Worm (Caenorhabditis elegans) whole organism, L1 larva: ENCODE measurements around the gene C45G9.5.
"Not testable (repeated sequence)": the region's sequence is repeated elsewhere in the genome, so short reads cannot be mapped to it uniquely, and the experiment has no call there.

ENCODE experiments used
- C04F5.9 ChIP-seq: sonication (generic microtip); optimal IDR thresholded peaks from 2 replicates; lab custom pipeline; 2016; ENCODE audit warnings: missing genetic modification characterization, missing compliant biosample characterization
- C34B4.2 ChIP-seq: sonication (generic microtip); optimal IDR thresholded peaks from 2 replicates; lab custom pipeline; 2017; ENCODE audit warnings: mild to moderate bottlenecking, missing genetic modification characterization, missing compliant biosample characterization
- F16B12.6 ChIP-seq: fragments of 150-350 bp; optimal IDR thresholded peaks from 2 replicates; lab custom pipeline; 2014; ENCODE audit warnings: missing biosample characterization, missing genetic modification characterization
- Y116A8C.19 ChIP-seq: sonication (generic microtip); optimal IDR thresholded peaks from 2 replicates; lab custom pipeline; 2016; ENCODE audit warnings: missing compliant biosample characterization, missing genetic modification characterization, borderline replicate concordance
- aly-2 ChIP-seq: fragments of 150-350 bp; optimal IDR thresholded peaks from 2 replicates; lab custom pipeline; 2014; ENCODE audit warnings: missing biosample characterization, missing genetic modification characterization
- blmp-1 ChIP-seq: fragments of 150-350 bp; optimal IDR thresholded peaks from 2 replicates; lab custom pipeline; 2014; ENCODE audit warnings: missing biosample characterization, missing genetic modification characterization
- ceh-63 ChIP-seq: fragments of 200-800 bp; sonication (Bioruptor generic); optimal IDR thresholded peaks from 2 replicates; lab custom pipeline; 2018; ENCODE audit warnings: mild to moderate bottlenecking, missing genetic modification characterization, missing compliant biosample characterization
- ceh-82 ChIP-seq, 3 experiments: fragments of 150-350 bp in 1 of 3; sonication (generic microtip) in 2 of 3; optimal IDR thresholded peaks; 2 replicates each; lab custom pipeline; 2014 to 2017; ENCODE audit warnings: missing biosample characterization in 3 of 3, missing genetic modification characterization in 3 of 3
- efl-3 ChIP-seq: fragments of 200-800 bp; sonication (Bioruptor generic); optimal IDR thresholded peaks from 2 replicates; lab custom pipeline; 2018; ENCODE audit warnings: mild to moderate bottlenecking, missing genetic modification characterization, missing compliant biosample characterization
- elt-2 ChIP-seq: sonication (generic microtip); optimal IDR thresholded peaks from 2 replicates; lab custom pipeline; 2016; ENCODE audit warnings: missing genetic modification characterization, mild to moderate bottlenecking, inconsistent platforms, missing compliant biosample characterization, missing genetic modification reagents
- elt-3 ChIP-seq, 6 experiments: fragments of 150-350 bp in 1 of 6; sonication (generic microtip); optimal IDR thresholded peaks; 2 replicates each; lab custom pipeline; 2017 to 2018; ENCODE audit warnings: missing biosample characterization in 6 of 6, missing genetic modification characterization in 6 of 6, inconsistent platforms in 1 of 6
- fkh-4 ChIP-seq: sonication (generic microtip); optimal IDR thresholded peaks from 2 replicates; lab custom pipeline; 2016; ENCODE audit warnings: missing compliant biosample characterization, missing genetic modification characterization, borderline replicate concordance
- grh-1 ChIP-seq: fragments of 200-800 bp; sonication (Bioruptor generic); IDR thresholded peaks from 2 replicates; pipeline ENCODE4 v1.3.6; 2022; ENCODE audit warnings: missing genetic modification reagents, missing genetic modification characterization, missing compliant biosample characterization
- hpl-2 ChIP-seq: fragments of 150-350 bp; optimal IDR thresholded peaks from 2 replicates; lab custom pipeline; 2014; ENCODE audit warnings: missing biosample characterization, missing genetic modification reagents, missing genetic modification characterization
- isw-1 ChIP-seq: fragments of 200-800 bp; sonication (Bioruptor generic); IDR thresholded peaks from 2 replicates; pipeline ENCODE4 v1.3.6; 2022; ENCODE audit warnings: missing genetic modification characterization, missing compliant biosample characterization
- lin-13 ChIP-seq: fragments of 150-350 bp; optimal IDR thresholded peaks from 2 replicates; lab custom pipeline; 2014; ENCODE audit warnings: missing biosample characterization, missing genetic modification reagents, missing genetic modification characterization
- lin-14 ChIP-seq: fragments of 200-800 bp; sonication (Bioruptor generic); optimal IDR thresholded peaks from 2 replicates; lab custom pipeline; 2018; ENCODE audit warnings: mild to moderate bottlenecking, missing genetic modification characterization, moderate library complexity, missing compliant biosample characterization
- lir-3 ChIP-seq: sonication (generic microtip); optimal IDR thresholded peaks from 2 replicates; lab custom pipeline; 2016; ENCODE audit warnings: mild to moderate bottlenecking, missing genetic modification characterization, moderate library complexity, missing compliant biosample characterization; ENCODE audit not compliant: poor library complexity
- mdl-1 ChIP-seq, 2 experiments: fragments of 150-350 bp; optimal IDR thresholded peaks; 2 replicates each; lab custom pipeline; 2014 to 2017; ENCODE audit warnings: missing biosample characterization in 2 of 2, missing genetic modification characterization in 2 of 2, inconsistent platforms in 1 of 2
- mep-1 ChIP-seq: fragments of 150-350 bp; optimal IDR thresholded peaks from 2 replicates; lab custom pipeline; 2014; ENCODE audit warnings: missing biosample characterization, missing genetic modification characterization
- nhr-11 ChIP-seq: fragments of 150-350 bp; optimal IDR thresholded peaks from 2 replicates; lab custom pipeline; 2014; ENCODE audit warnings: missing biosample characterization, missing genetic modification characterization
- nhr-19 ChIP-seq: fragments of 200-800 bp; sonication (Bioruptor generic); conservative IDR thresholded peaks from 2 replicates; pipeline ENCODE4 v1.3.6; 2022; ENCODE audit warnings: missing genetic modification characterization, missing compliant biosample characterization
- nhr-20 ChIP-seq: sonication (generic microtip); optimal IDR thresholded peaks from 2 replicates; lab custom pipeline; 2016; ENCODE audit warnings: mild to moderate bottlenecking, missing genetic modification characterization, missing compliant biosample characterization
- nhr-28 ChIP-seq: fragments of 150-350 bp; optimal IDR thresholded peaks from 2 replicates; lab custom pipeline; 2014; ENCODE audit warnings: missing biosample characterization, missing genetic modification characterization
- nhr-76 ChIP-seq: sonication (generic microtip); optimal IDR thresholded peaks from 2 replicates; lab custom pipeline; 2017; ENCODE audit warnings: missing biosample characterization, missing genetic modification characterization
- nhr-77 ChIP-seq: fragments of 150-350 bp; optimal IDR thresholded peaks from 2 replicates; lab custom pipeline; 2014; ENCODE audit warnings: missing biosample characterization, missing genetic modification characterization
- nhr-84 ChIP-seq: sonication (generic microtip); optimal IDR thresholded peaks from 2 replicates; lab custom pipeline; 2017; ENCODE audit warnings: missing biosample characterization, missing genetic modification characterization
- nhr-85 ChIP-seq: sonication (generic microtip); peaks from one replicate; lab custom pipeline; 2016; ENCODE audit warnings: missing genetic modification characterization, inconsistent platforms, missing compliant biosample characterization
- nhr-90 ChIP-seq: sonication (generic microtip); optimal IDR thresholded peaks from 2 replicates; lab custom pipeline; 2016; ENCODE audit warnings: mild to moderate bottlenecking, missing genetic modification characterization, missing compliant biosample characterization; ENCODE audit not compliant: poor library complexity
- pqm-1 ChIP-seq: sonication (generic microtip); optimal IDR thresholded peaks from 3 replicates; lab custom pipeline; 2017; ENCODE audit warnings: missing biosample characterization, missing genetic modification characterization
- skn-1 ChIP-seq: fragments of 150-350 bp; optimal IDR thresholded peaks from 2 replicates; lab custom pipeline; 2014; ENCODE audit warnings: missing biosample characterization, missing genetic modification characterization
- snpc-4 ChIP-seq: fragments of 150-350 bp; optimal IDR thresholded peaks from 2 replicates; lab custom pipeline; 2014; ENCODE audit warnings: missing biosample characterization, missing genetic modification characterization
- snu-23 ChIP-seq: sonication (generic microtip); optimal IDR thresholded peaks from 2 replicates; lab custom pipeline; 2016; ENCODE audit warnings: missing genetic modification characterization, missing compliant biosample characterization
- sup-37 ChIP-seq: fragments of 200-800 bp; sonication (Bioruptor generic); optimal IDR thresholded peaks from 2 replicates; lab custom pipeline; 2018; ENCODE audit warnings: mild to moderate bottlenecking, missing genetic modification characterization, missing compliant biosample characterization
- unc-130 ChIP-seq: fragments of 150-350 bp; optimal IDR thresholded peaks from 2 replicates; lab custom pipeline; 2017; ENCODE audit warnings: missing biosample characterization, missing genetic modification characterization, inconsistent platforms
- unc-30 ChIP-seq: sonication (generic microtip); optimal IDR thresholded peaks from 2 replicates; lab custom pipeline; 2017; ENCODE audit warnings: missing biosample characterization, missing genetic modification characterization
- unc-62 ChIP-seq: fragments of 150-350 bp; optimal IDR thresholded peaks from 2 replicates; lab custom pipeline; 2014; ENCODE audit warnings: missing biosample characterization, missing genetic modification reagents, missing genetic modification characterization
- unc-86 ChIP-seq: sonication (generic microtip); optimal IDR thresholded peaks from 2 replicates; lab custom pipeline; 2016; ENCODE audit warnings: missing genetic modification characterization, missing compliant biosample characterization
- unc-98 ChIP-seq: fragments of 200-800 bp; sonication (Bioruptor generic); IDR thresholded peaks from 2 replicates; pipeline ENCODE4 v1.3.6; 2022; ENCODE audit warnings: missing genetic modification characterization, missing compliant biosample characterization
- zag-1 ChIP-seq: fragments of 150-350 bp; optimal IDR thresholded peaks from 2 replicates; lab custom pipeline; 2014; ENCODE audit warnings: missing biosample characterization, missing genetic modification characterization
- zip-4 ChIP-seq: fragments of 200-800 bp; sonication (Bioruptor generic); optimal IDR thresholded peaks from 2 replicates; lab custom pipeline; 2018; ENCODE audit warnings: mild to moderate bottlenecking, missing genetic modification characterization, moderate library complexity, missing compliant biosample characterization
- ztf-11 ChIP-seq, 2 experiments: sonication (generic microtip); optimal IDR thresholded peaks; 2 replicates each; lab custom pipeline; 2016 to 2017; ENCODE audit warnings: missing genetic modification characterization in 2 of 2, missing biosample characterization in 1 of 2, missing compliant biosample characterization in 1 of 2

The C45G9.5 gene

ce11 chrIII:5053541-5053940 lies 5.6 kb downstream of the C45G9.5 start, which contains the start of gene C45G9.8 (continued):
- TF ChIP-seq efl-3 (GFP tag; lab: Kevin White, UChicago), result no peak
- TF ChIP-seq nhr-20 (tag; lab: Kevin White, UChicago), result no peak
- TF ChIP-seq nhr-85 (tag; lab: Kevin White, UChicago), result no peak
- no peak for TF ChIP-seq lin-13 (GFP tag; lab: Kevin White, UChicago)

DNA sequence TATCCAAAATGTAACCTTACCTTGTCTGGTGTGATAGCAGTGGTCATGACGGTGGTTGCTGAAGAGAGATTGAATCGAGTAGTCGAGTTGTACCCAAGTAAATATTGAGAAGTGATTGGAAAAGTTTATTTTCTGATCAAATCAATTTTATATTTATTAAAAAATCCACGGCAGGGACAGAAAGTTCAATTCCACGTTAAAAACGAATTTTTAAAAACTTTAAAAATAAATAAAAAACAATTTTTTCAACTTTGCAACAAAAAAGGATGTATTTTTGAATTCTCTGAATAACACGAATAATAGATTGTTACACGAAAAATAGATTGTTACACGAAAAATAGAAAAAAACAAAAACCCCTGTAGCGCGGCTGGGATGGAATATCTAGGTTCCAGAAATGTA lies 7.8 kb downstream of the C45G9.5 start, which contains the start of gene C45G9.9:
Gene C45G9.9, minus strand, starts transcription at position 101 of the 400 bp plus-strand sequence.
- not testable (repeated sequence) for TF ChIP-seq nhr-84 (tag; lab: Kevin White, UChicago); unc-98 (GFP tag; lab: Robert Waterston, UW); aly-2 (tag; lab: Kevin White, UChicago)

ce11 chrIII:5061798-5062197 lies 13.9 kb downstream of the C45G9.5 start, which contains the start of gene C45G9.10:
Gene C45G9.10 (minus strand): TSS chrIII:5061898.
- no peak for TF ChIP-seq nhr-77
- no peak for TF ChIP-seq unc-62
- no peak for TF ChIP-seq Y116A8C.19 (tag; lab: Kevin White, UChicago)

DNA sequence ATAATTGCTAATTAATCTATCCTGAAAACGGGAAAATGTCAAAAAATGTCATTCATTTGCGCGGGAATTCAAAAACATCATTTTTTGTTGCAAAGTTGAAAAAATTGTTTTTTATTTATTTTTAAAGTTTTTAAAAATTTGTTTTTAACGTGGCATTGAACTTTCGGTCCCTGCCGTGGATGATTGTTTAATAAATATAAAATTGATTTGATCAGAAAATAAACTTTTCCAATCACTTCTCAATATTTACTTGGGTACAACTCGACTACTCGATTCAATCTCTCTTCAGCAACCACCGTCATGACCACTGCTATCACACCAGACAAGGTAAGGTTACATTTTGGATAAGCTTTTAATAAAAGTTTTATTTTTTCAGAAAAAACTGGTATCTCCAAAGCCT lies 14.5 kb downstream of the C45G9.5 start, which contains the start of gene C45G9.4:
Gene C45G9.4, plus strand, starts transcription at position 301 of the 400 bp plus-strand sequence.
- TF ChIP-seq zip-4 (GFP tag; lab: Kevin White, UChicago); fkh-4 (tag; lab: Kevin White, UChicago); C04F5.9 (tag; lab: Kevin White, UChicago): not testable (repeated sequence)

DNA sequence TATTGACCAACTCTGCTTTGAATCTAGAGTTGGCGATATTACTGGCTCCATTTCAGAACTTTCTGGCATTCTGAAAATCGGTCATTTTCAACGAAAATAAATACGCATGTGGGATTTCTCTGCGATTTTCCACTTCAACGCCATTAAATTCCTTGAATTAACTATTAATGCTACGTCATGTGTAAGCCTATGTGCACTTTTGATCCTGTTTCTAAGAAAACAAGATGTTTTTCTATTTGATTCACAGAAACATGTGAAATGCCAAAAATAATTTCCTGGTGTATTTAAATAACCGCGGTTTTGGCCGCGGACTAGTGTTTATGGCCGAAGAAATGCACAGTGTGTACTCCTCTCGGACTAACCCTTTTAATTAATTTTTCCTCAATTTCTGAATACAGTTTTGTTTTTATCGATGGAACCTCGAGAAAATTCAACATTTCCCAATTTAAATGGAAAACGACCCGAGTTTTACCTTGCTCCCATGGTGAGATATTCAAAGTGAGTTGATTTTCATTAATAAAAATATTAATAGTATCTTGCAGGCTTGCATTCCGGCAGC lies 20.8 kb downstream of the C45G9.5 start, which contains the start of the genes C45G9.11 and C45G9.2:
Gene C45G9.11, minus strand, starts transcription at position 51 of the 559 bp plus-strand sequence.
Gene C45G9.2, plus strand, starts transcription at position 392 of the 559 bp plus-strand sequence.
- TF ChIP-seq nhr-11, result no peak
- peak; percentile 85 for TF ChIP-seq nhr-19 (GFP tag; lab: Robert Waterston, UW)
- TF ChIP-seq unc-98 (GFP tag; lab: Robert Waterston, UW), result peak; percentile 85
- peak in 1 of 2 experiments; percentile 92 for TF ChIP-seq ztf-11 (tag; optimal IDR thresholded peaks at IDR 0.05; lab: Kevin White, UChicago)
- peak; percentile 79 for TF ChIP-seq ceh-63 (GFP tag; lab: Kevin White, UChicago)
- peak in 2 of 6 experiments; percentile 22 to 48 for TF ChIP-seq elt-3 (tag; optimal IDR thresholded peaks at IDR 0.05; lab: Kevin White, UChicago)
- peak; percentile 48 for TF ChIP-seq blmp-1 (tag; lab: Kevin White, UChicago)
- peak; percentile 47 to 52 (median 48) for TF ChIP-seq ceh-82 (tag; optimal IDR thresholded peaks at IDR 0.05; lab: Kevin White, UChicago)
- TF ChIP-seq snu-23, result peak; percentile 85
- TF ChIP-seq mdl-1 (tag; optimal IDR thresholded peaks at IDR 0.05; lab: Kevin White, UChicago), result peak in 1 of 2 experiments; percentile 38
- TF ChIP-seq lin-14, result peak; percentile 78
- peak; percentile 60 for TF ChIP-seq unc-86 (tag; lab: Kevin White, UChicago)
- TF ChIP-seq mep-1 (tag; lab: Kevin White, UChicago), result peak; percentile 77
- TF ChIP-seq nhr-77, result peak; percentile 15
- TF ChIP-seq aly-2 (tag; lab: Kevin White, UChicago), result peak; percentile 45
- peak; percentile 62 for TF ChIP-seq isw-1
- TF ChIP-seq C04F5.9 (tag; lab: Kevin White, UChicago), result peak; percentile 84
- peak; percentile 16 for TF ChIP-seq C34B4.2 (tag; lab: Kevin White, UChicago)
- no peak for TF ChIP-seq nhr-76 (tag; lab: Kevin White, UChicago)
- TF ChIP-seq zag-1 (tag; lab: Kevin White, UChicago), result no peak
- peak; percentile 63 for TF ChIP-seq snpc-4 (tag; lab: Kevin White, UChicago)
- peak; percentile 69 for TF ChIP-seq sup-37 (GFP tag; lab: Kevin White, UChicago)
- TF ChIP-seq unc-130, result peak; percentile 79
- peak; percentile 90 for TF ChIP-seq nhr-90
- peak; percentile 19 for TF ChIP-seq skn-1 (tag; lab: Kevin White, UChicago)
- peak; percentile 76 for TF ChIP-seq grh-1 (GFP tag; lab: Robert Waterston, UW)
- TF ChIP-seq unc-30 (tag; lab: Kevin White, UChicago), result no peak
- TF ChIP-seq F16B12.6, result peak; percentile 26
- TF ChIP-seq nhr-28 (tag; lab: Kevin White, UChicago), result no peak
- no peak for TF ChIP-seq hpl-2
- TF ChIP-seq lir-3 (tag; lab: Kevin White, UChicago), result peak; percentile 95
- peak; percentile 85 for TF ChIP-seq nhr-20 (tag; lab: Kevin White, UChicago)
- TF ChIP-seq unc-62, result no peak
- TF ChIP-seq Y116A8C.19 (tag; lab: Kevin White, UChicago), result peak; percentile 79
- peak; percentile 55 for TF ChIP-seq elt-2 (tag; lab: Kevin White, UChicago)
- no peak for TF ChIP-seq pqm-1
